Worm (Caenorhabditis elegans): ENCODE results near the gene nas-31.
A peak's percentile ranks its signal among the peaks of the same experiment; 100 is the strongest.

ce11 chrV:10903748-10904147 is 17.9 kb downstream of the nas-31 start, which contains the start of gene F32D8.15:
- TF ChIP-seq blmp-1 (tag; optimal IDR thresholded peaks at IDR 0.05) (no peak), ces-1 (GFP tag; optimal IDR thresholded peaks at IDR 0.05) (peak; percentile 48)
